Worm (Caenorhabditis elegans): ENCODE data around the gene C44C10.12.

DNA sequence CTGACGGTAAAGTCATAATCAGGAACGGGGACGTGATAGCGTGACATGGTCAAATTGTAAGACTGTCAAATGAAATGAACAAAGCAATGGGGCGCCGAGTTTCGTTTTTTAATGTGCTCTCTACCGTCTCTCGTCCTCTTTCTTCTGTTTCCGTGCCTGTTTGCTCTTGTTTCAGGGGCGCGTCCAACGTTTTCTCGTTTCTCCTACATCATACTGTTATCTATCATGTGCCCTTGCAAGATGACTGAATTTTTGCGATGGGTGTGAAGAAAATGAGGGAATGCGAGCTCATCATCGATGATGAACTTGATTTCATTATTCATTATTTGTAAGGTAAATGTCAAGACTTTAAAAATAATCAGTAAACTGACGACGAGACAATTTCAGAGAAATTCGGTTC lies 15.9 kb upstream of the C44C10.12 start, which contains the start of gene T04F8.7:
- TF ChIP-seq pax-3 (tag; optimal IDR thresholded peaks at IDR 0.05): no peak
- TF ChIP-seq aly-2 (tag; optimal IDR thresholded peaks at IDR 0.05): no peak
- no peak for TF ChIP-seq zag-1 (tag; optimal IDR thresholded peaks at IDR 0.05)
- no peak for TF ChIP-seq elt-3 (tag; optimal IDR thresholded peaks at IDR 0.05)
- no peak for TF ChIP-seq lin-39 (tag; optimal IDR thresholded peaks at IDR 0.05)
- TF ChIP-seq ces-1 (GFP tag; optimal IDR thresholded peaks at IDR 0.05): no peak
- TF ChIP-seq snpc-4 (tag; optimal IDR thresholded peaks at IDR 0.05): no peak
- TF ChIP-seq lin-14 (GFP tag; optimal IDR thresholded peaks at IDR 0.05): no peak
- no peak for TF ChIP-seq efl-1 (optimal IDR thresholded peaks at IDR 0.05)
- TF ChIP-seq efl-1 (GFP tag; optimal IDR thresholded peaks at IDR 0.05 in 1 of 2): no peak
- no peak for TF ChIP-seq blmp-1 (tag; optimal IDR thresholded peaks at IDR 0.05)
- TF ChIP-seq nhr-28 (tag; optimal IDR thresholded peaks at IDR 0.05): no peak

Measured in whole organism, L1 larva.